Worm (Caenorhabditis elegans) whole organism, L1 larva: Measurements from ENCODE around the gene C01G6.3.

Experiments
- lin-39 ChIP-seq: fragments of 150-350 bp; optimal IDR thresholded peaks from 2 replicates; lab custom pipeline; 2014; ENCODE audit warnings: missing biosample characterization, missing genetic modification reagents, missing genetic modification characterization
- nhr-237 ChIP-seq: fragments of 150-350 bp; optimal IDR thresholded peaks from 2 replicates; lab custom pipeline; 2014; ENCODE audit warnings: missing biosample characterization, missing genetic modification characterization

- no peak for TF ChIP-seq nhr-237 (tag; lab: Kevin White, UChicago)
- TF ChIP-seq lin-39 (tag; lab: Kevin White, UChicago): no peak
Measured at ce11 chrII:9291632-9292031, 21.9 kb downstream of the C01G6.3 start, which contains the start of gene acs-7.
